Fruit fly (Drosophila melanogaster) whole organism, pupa: ENCODE measurements around the gene CG7272.

Source experiments
- CG10348 ChIP-seq: fragments of 200-800 bp; sonication (Bioruptor generic); IDR thresholded peaks from 2 replicates; pipeline ENCODE4 v1.3.6; 2022; ENCODE audit warnings: missing biosample characterization, missing genetic modification characterization
- CG13204 ChIP-seq: fragments of 200-800 bp; sonication (Bioruptor generic); optimal IDR thresholded peaks from 2 replicates; lab custom pipeline; 2018; ENCODE audit warnings: missing biosample characterization, mild to moderate bottlenecking, missing genetic modification characterization, moderate library complexity
- CG17806 ChIP-seq: fragments of 200-800 bp; sonication (Bioruptor generic); optimal IDR thresholded peaks from 2 replicates; lab custom pipeline; 2018; ENCODE audit warnings: missing biosample characterization, mild to moderate bottlenecking, missing genetic modification characterization, moderate library complexity
- CG32121 ChIP-seq: fragments of 200-800 bp; sonication (Bioruptor generic); IDR thresholded peaks from 2 replicates; pipeline ENCODE4 v1.3.6; 2022; ENCODE audit warnings: missing biosample characterization, missing genetic modification characterization
- CG34367 ChIP-seq: fragments of 200-800 bp; sonication (Bioruptor generic); optimal IDR thresholded peaks from 2 replicates; lab custom pipeline; 2018; ENCODE audit warnings: missing biosample characterization, mild to moderate bottlenecking, missing genetic modification characterization
- CG8159 ChIP-seq: fragments of 200-800 bp; sonication (Bioruptor generic); optimal IDR thresholded peaks from 3 replicates; lab custom pipeline; 2018; ENCODE audit warnings: missing biosample characterization, mild to moderate bottlenecking, missing genetic modification characterization, moderate library complexity
- CG8301 ChIP-seq: fragments of 200-800 bp; sonication (Bioruptor generic); optimal IDR thresholded peaks from 2 replicates; lab custom pipeline; 2018; ENCODE audit warnings: missing biosample characterization, mild to moderate bottlenecking, missing genetic modification characterization
- D1 ChIP-seq: fragments of 200-800 bp; sonication (Bioruptor generic); optimal IDR thresholded peaks from 2 replicates; lab custom pipeline; 2018; ENCODE audit warnings: missing biosample characterization, mild to moderate bottlenecking, missing genetic modification characterization, moderate library complexity
- EcR ChIP-seq: fragments of 200-800 bp; sonication (Bioruptor generic); optimal IDR thresholded peaks from 3 replicates; lab custom pipeline; 2019; ENCODE audit warnings: missing biosample characterization, missing genetic modification characterization, mild to moderate bottlenecking, moderate library complexity, missing genetic modification reagents
- Snoo ChIP-seq: fragments of 200-800 bp; sonication (Bioruptor generic); optimal IDR thresholded peaks from 3 replicates; lab custom pipeline; 2017; ENCODE audit warnings: missing biosample characterization, mild to moderate bottlenecking, missing genetic modification characterization, inconsistent platforms
- fd96Ca ChIP-seq: fragments of 200-800 bp; sonication (Bioruptor generic); IDR thresholded peaks from 3 replicates; pipeline ENCODE4 v1.3.6; 2022; ENCODE audit warnings: missing biosample characterization, missing genetic modification characterization
- gl ChIP-seq: fragments of 200-800 bp; sonication (Bioruptor generic); optimal IDR thresholded peaks from 2 replicates; lab custom pipeline; 2018; ENCODE audit warnings: missing biosample characterization, mild to moderate bottlenecking, missing genetic modification characterization
- rn ChIP-seq: fragments of 200-800 bp; sonication (Bioruptor generic); IDR thresholded peaks from 2 replicates; pipeline ENCODE4 v1.3.6; 2022; ENCODE audit warnings: missing biosample characterization, missing genetic modification characterization

- TF ChIP-seq EcR (no peak), CG17806 (tag; lab: Kevin White, UChicago) (no peak), CG10348 (GFP tag; lab: Robert Waterston, UW) (no peak), CG34367 (tag; lab: Kevin White, UChicago) (no peak), gl (tag; lab: Kevin White, UChicago) (no peak), CG8301 (tag; lab: Kevin White, UChicago) (no peak), Snoo (tag; lab: Kevin White, UChicago) (no peak), CG8159 (tag; lab: Kevin White, UChicago) (no peak), rn (no peak), CG32121 (no peak), CG13204 (GFP tag; lab: Kevin White, UChicago) (no peak), fd96Ca (GFP tag; lab: Robert Waterston, UW) (no peak), D1 (tag; lab: Kevin White, UChicago) (no peak)
Measured at dm6 chr3L:15541281-15541680, 40.5 kb downstream of the CG7272 start.
